Worm (Caenorhabditis elegans): ENCODE data around the gene Y108G3AL.2.

Gene Y108G3AL.2

ce11 chrV:123513-123912 is 43.3 kb upstream of the Y108G3AL.2 start:
- peak; percentile 12 for TF ChIP-seq C34F6.9 (tag; optimal IDR thresholded peaks at IDR 0.05)
- TF ChIP-seq sma-9 (GFP tag; optimal IDR thresholded peaks at IDR 0.05): no peak
- no peak for TF ChIP-seq sma-9 (tag; optimal IDR thresholded peaks at IDR 0.05)
- peak; percentile 81 for TF ChIP-seq nhr-129 (tag; optimal IDR thresholded peaks at IDR 0.05)
- peak; percentile 3 for TF ChIP-seq sma-3 (GFP tag; optimal IDR thresholded peaks at IDR 0.05)
- TF ChIP-seq Y55F3AM.14 (GFP tag; optimal IDR thresholded peaks at IDR 0.05): no peak

DNA sequence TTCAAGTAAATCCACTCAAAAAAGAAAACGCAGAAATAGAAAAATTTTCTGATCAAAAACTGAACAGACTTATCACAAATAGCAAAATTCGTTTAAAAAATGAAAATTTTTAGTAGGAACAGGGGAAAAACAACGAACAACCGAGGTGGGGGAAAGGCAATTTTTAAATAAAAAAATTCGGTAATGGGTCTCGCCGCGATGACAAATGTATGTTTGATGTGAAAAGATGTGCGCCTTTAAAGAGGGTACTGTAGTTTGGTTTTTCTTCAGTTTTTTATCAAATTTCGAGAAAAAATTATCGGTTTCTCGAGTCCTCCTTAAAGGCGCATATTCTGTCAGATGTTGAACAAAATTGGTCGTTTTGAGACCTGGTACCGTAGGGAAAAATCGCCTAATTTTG is 42.9 kb upstream of the Y108G3AL.2 start:
- TF ChIP-seq ztf-4 (tag; optimal IDR thresholded peaks at IDR 0.05) (no peak), nhr-21 (tag; optimal IDR thresholded peaks at IDR 0.05) (no peak), nhr-23 (tag; optimal IDR thresholded peaks at IDR 0.05) (no peak), egl-27 (tag; optimal IDR thresholded peaks at IDR 0.05) (no peak), unc-55 (GFP tag; optimal IDR thresholded peaks at IDR 0.05) (no peak), C34F6.9 (tag; optimal IDR thresholded peaks at IDR 0.05) (no peak), Y55F3AM.14 (GFP tag; optimal IDR thresholded peaks at IDR 0.05) (no peak), sma-3 (GFP tag; optimal IDR thresholded peaks at IDR 0.05) (no peak), sem-4 (tag; optimal IDR thresholded peaks at IDR 0.05) (no peak)

ce11 chrV:126610-127009 is 40.2 kb upstream of the Y108G3AL.2 start, which contains the start of gene W03F9.1:
Gene W03F9.1, minus strand, starts transcription at chrV:126718.
- TF ChIP-seq snpc-4 (tag; optimal IDR thresholded peaks at IDR 0.05): peak; percentile 26
- TF ChIP-seq unc-39 (tag; optimal IDR thresholded peaks at IDR 0.05): no peak
- no peak for TF ChIP-seq ama-1 (optimal IDR thresholded peaks at IDR 0.05)
- peak; percentile 68 for TF ChIP-seq sma-3 (GFP tag; optimal IDR thresholded peaks at IDR 0.05)
- peak; percentile 59 for TF ChIP-seq nhr-25 (tag; optimal IDR thresholded peaks at IDR 0.05)
- peak; percentile 88 for TF ChIP-seq unc-55 (GFP tag; optimal IDR thresholded peaks at IDR 0.05)
- peak; percentile 50 for TF ChIP-seq alr-1 (tag; optimal IDR thresholded peaks at IDR 0.05)
- no peak for TF ChIP-seq nhr-77 (tag; optimal IDR thresholded peaks at IDR 0.05)
- TF ChIP-seq nhr-129 (tag; optimal IDR thresholded peaks at IDR 0.05): no peak
- TF ChIP-seq gmeb-1 (tag; optimal IDR thresholded peaks at IDR 0.05): peak; percentile 79
- peak; percentile 18 for TF ChIP-seq fos-1 (tag; optimal IDR thresholded peaks at IDR 0.05)
- TF ChIP-seq R02D3.7 (tag; optimal IDR thresholded peaks at IDR 0.05): no peak
- peak; percentile 40 to 81 for TF ChIP-seq lsy-2 (tag; optimal IDR thresholded peaks at IDR 0.05)
- no peak for TF ChIP-seq lin-39 (tag; optimal IDR thresholded peaks at IDR 0.05)
- no peak for TF ChIP-seq ceh-82 (tag; optimal IDR thresholded peaks at IDR 0.05)
- no peak for TF ChIP-seq ztf-11 (tag; optimal IDR thresholded peaks at IDR 0.05)
- no peak for TF ChIP-seq elt-3 (tag; optimal IDR thresholded peaks at IDR 0.05)
- peak; percentile 51 for TF ChIP-seq lin-13 (GFP tag; optimal IDR thresholded peaks at IDR 0.05)
- TF ChIP-seq crh-2 (tag; optimal IDR thresholded peaks at IDR 0.05): peak; percentile 71
- TF ChIP-seq egl-27 (tag; optimal IDR thresholded peaks at IDR 0.05): peak; percentile 12
- TF ChIP-seq lin-11 (tag; optimal IDR thresholded peaks at IDR 0.05): peak; percentile 53
- TF ChIP-seq nhr-23 (tag; optimal IDR thresholded peaks at IDR 0.05): no peak
- TF ChIP-seq sem-4 (tag; optimal IDR thresholded peaks at IDR 0.05): peak; percentile 69
- TF ChIP-seq nhr-6 (tag; optimal IDR thresholded peaks at IDR 0.05): no peak
- TF ChIP-seq nhr-237 (tag; optimal IDR thresholded peaks at IDR 0.05): no peak
- no peak for TF ChIP-seq sma-9 (GFP tag; optimal IDR thresholded peaks at IDR 0.05)
- TF ChIP-seq sma-9 (tag; optimal IDR thresholded peaks at IDR 0.05): no peak
- no peak for TF ChIP-seq nhr-11 (tag; optimal IDR thresholded peaks at IDR 0.05)
- no peak for TF ChIP-seq zag-1 (tag; optimal IDR thresholded peaks at IDR 0.05)
- TF ChIP-seq nhr-21 (tag; optimal IDR thresholded peaks at IDR 0.05): peak; percentile 12
- TF ChIP-seq mab-5 (tag; optimal IDR thresholded peaks at IDR 0.05): peak; percentile 1
- no peak for TF ChIP-seq nhr-12 (tag; optimal IDR thresholded peaks at IDR 0.05)
- no peak for TF ChIP-seq peb-1 (tag; optimal IDR thresholded peaks at IDR 0.05)
- TF ChIP-seq F13H6.1 (tag; optimal IDR thresholded peaks at IDR 0.05): peak; percentile 50
- TF ChIP-seq C34F6.9 (tag; optimal IDR thresholded peaks at IDR 0.05): peak; percentile 89

- no peak for TF ChIP-seq ztf-4 (tag; optimal IDR thresholded peaks at IDR 0.05)
- no peak for TF ChIP-seq nhr-23 (tag; optimal IDR thresholded peaks at IDR 0.05)
- peak; percentile 71 for TF ChIP-seq unc-55 (GFP tag; optimal IDR thresholded peaks at IDR 0.05)
- TF ChIP-seq F13H6.1 (tag; optimal IDR thresholded peaks at IDR 0.05): peak; percentile 0
- no peak for TF ChIP-seq nhr-77 (tag; optimal IDR thresholded peaks at IDR 0.05)
- TF ChIP-seq peb-1 (tag; optimal IDR thresholded peaks at IDR 0.05): no peak
- no peak for TF ChIP-seq elt-1 (tag; optimal IDR thresholded peaks at IDR 0.05)
- TF ChIP-seq ceh-82 (tag; optimal IDR thresholded peaks at IDR 0.05): no peak
- no peak for TF ChIP-seq nhr-6 (tag; optimal IDR thresholded peaks at IDR 0.05)
- TF ChIP-seq crh-2 (tag; optimal IDR thresholded peaks at IDR 0.05): no peak
- no peak for TF ChIP-seq blmp-1 (tag; optimal IDR thresholded peaks at IDR 0.05; ENCODE audit: insufficient read depth)
- peak; percentile 66 for TF ChIP-seq gmeb-1 (tag; optimal IDR thresholded peaks at IDR 0.05)
- TF ChIP-seq lin-13 (GFP tag; optimal IDR thresholded peaks at IDR 0.05): peak; percentile 7
- TF ChIP-seq nhr-129 (tag; optimal IDR thresholded peaks at IDR 0.05): no peak
- no peak for TF ChIP-seq unc-62 (GFP tag; optimal IDR thresholded peaks at IDR 0.05)
- TF ChIP-seq elt-3 (tag; optimal IDR thresholded peaks at IDR 0.05): no peak
- TF ChIP-seq R02D3.7 (tag; optimal IDR thresholded peaks at IDR 0.05): no peak
- TF ChIP-seq ZK546.5 (tag; optimal IDR thresholded peaks at IDR 0.05): no peak
- TF ChIP-seq skn-1 (tag; optimal IDR thresholded peaks at IDR 0.05): no peak
- no peak for TF ChIP-seq sma-9 (GFP tag; optimal IDR thresholded peaks at IDR 0.05)
- no peak for TF ChIP-seq sma-9 (tag; optimal IDR thresholded peaks at IDR 0.05)
- no peak for TF ChIP-seq nhr-237 (tag; optimal IDR thresholded peaks at IDR 0.05)
- TF ChIP-seq mab-5 (tag; optimal IDR thresholded peaks at IDR 0.05): no peak
- peak; percentile 68 for TF ChIP-seq C34F6.9 (tag; optimal IDR thresholded peaks at IDR 0.05)
- no peak for TF ChIP-seq dmd-4 (tag; optimal IDR thresholded peaks at IDR 0.05)
- no peak for TF ChIP-seq Y55F3AM.14 (GFP tag; optimal IDR thresholded peaks at IDR 0.05)
- no peak for TF ChIP-seq lin-11 (tag; optimal IDR thresholded peaks at IDR 0.05)
- peak; percentile 15 to 66 for TF ChIP-seq lsy-2 (tag; optimal IDR thresholded peaks at IDR 0.05)
- no peak for TF ChIP-seq mbf-1 (tag; optimal IDR thresholded peaks at IDR 0.05)
Measured at ce11 chrV:127882-128281, 38.9 kb upstream of the Y108G3AL.2 start, which contains the start of the genes W03F9.2 and sftb-2. Gene W03F9.2, minus strand, starts transcription at chrV:128034. Gene sftb-2, plus strand, starts transcription at chrV:128237.

Measured in whole organism, L2 larva.